Fruit fly (Drosophila melanogaster) whole organism, embryonic: Measurements from ENCODE around the gene CG31019.

Experiments
- CG12769 ChIP-seq: fragments of 200-800 bp; sonication (Bioruptor generic); optimal IDR thresholded peaks from 2 replicates; lab custom pipeline; 2019; ENCODE audit warnings: missing biosample characterization, mild to moderate bottlenecking, missing genetic modification characterization, moderate library complexity
- CG13123 ChIP-seq: fragments of 200-800 bp; sonication (Bioruptor generic); optimal IDR thresholded peaks from 2 replicates; lab custom pipeline; 2016; ENCODE audit warnings: missing biosample characterization, missing genetic modification characterization
- CG13287 ChIP-seq: fragments of 200-800 bp; sonication (Bioruptor generic); IDR thresholded peaks from 2 replicates; pipeline ENCODE4 v1.3.6; 2022; ENCODE audit warnings: missing biosample characterization, missing genetic modification characterization; ENCODE audit not compliant: partially characterized antibody
- CG13894 ChIP-seq: fragments of 200-800 bp; sonication (Bioruptor generic); optimal IDR thresholded peaks from 3 replicates; lab custom pipeline; 2018; ENCODE audit warnings: missing biosample characterization, mild to moderate bottlenecking, missing genetic modification characterization, moderate library complexity
- CG14441 ChIP-seq: fragments of 200-800 bp; sonication (Bioruptor generic); IDR thresholded peaks from 2 replicates; pipeline ENCODE4 v1.3.6; 2022; ENCODE audit warnings: missing biosample characterization, missing genetic modification characterization
- CG15514 ChIP-seq: fragments of 200-800 bp; sonication (Bioruptor generic); optimal IDR thresholded peaks from 3 replicates; lab custom pipeline; 2017; ENCODE audit warnings: missing biosample characterization, missing genetic modification characterization, mild to moderate bottlenecking, moderate library complexity, missing genetic modification reagents
- CG2120 ChIP-seq: fragments of 200-800 bp; sonication (Bioruptor generic); optimal IDR thresholded peaks from 3 replicates; lab custom pipeline; 2016; ENCODE audit warnings: missing biosample characterization, missing genetic modification characterization
- CG2678 ChIP-seq: fragments of 200-800 bp; sonication (Bioruptor generic); optimal IDR thresholded peaks from 3 replicates; lab custom pipeline; 2019; ENCODE audit warnings: missing biosample characterization, mild to moderate bottlenecking, missing genetic modification characterization, moderate library complexity
- CG2889 ChIP-seq: fragments of 200-800 bp; sonication (Bioruptor generic); IDR thresholded peaks from 3 replicates; pipeline ENCODE4 v1.3.6; 2022; ENCODE audit warnings: missing biosample characterization, missing genetic modification characterization
- CG34376 ChIP-seq: fragments of 200-800 bp; sonication (Bioruptor generic); optimal IDR thresholded peaks from 2 replicates; lab custom pipeline; 2018; ENCODE audit warnings: missing biosample characterization, mild to moderate bottlenecking, missing genetic modification characterization
- CG6689 ChIP-seq: fragments of 200-800 bp; sonication (Bioruptor generic); IDR thresholded peaks from 2 replicates; pipeline ENCODE4 v1.3.6; 2022; ENCODE audit warnings: missing biosample characterization, missing genetic modification characterization
- CG6854 ChIP-seq: fragments of 200-800 bp; sonication (Bioruptor generic); optimal IDR thresholded peaks from 3 replicates; lab custom pipeline; 2017; ENCODE audit warnings: missing biosample characterization, mild to moderate bottlenecking, missing genetic modification characterization
- CG8388 ChIP-seq: fragments of 200-800 bp; sonication (Bioruptor generic); optimal IDR thresholded peaks from 2 replicates; lab custom pipeline; 2019; ENCODE audit warnings: missing biosample characterization, mild to moderate bottlenecking, missing genetic modification characterization, moderate library complexity
- CG8478 ChIP-seq: fragments of >200 bp; optimal IDR thresholded peaks from 2 replicates; lab custom pipeline; 2018
- CG9437 ChIP-seq: fragments of 200-800 bp; sonication (Bioruptor generic); optimal IDR thresholded peaks from 2 replicates; lab custom pipeline; 2018; ENCODE audit warnings: missing biosample characterization, mild to moderate bottlenecking, missing genetic modification characterization
- CG9609 ChIP-seq: fragments of 200-800 bp; sonication (Bioruptor generic); optimal IDR thresholded peaks from 3 replicates; lab custom pipeline; 2016; ENCODE audit warnings: missing biosample characterization, missing genetic modification characterization
- CG9932 ChIP-seq: fragments of 200-800 bp; sonication (Bioruptor generic); IDR thresholded peaks from 2 replicates; pipeline ENCODE4 v1.3.6; 2022; ENCODE audit warnings: missing biosample characterization, missing genetic modification characterization
- CTCF ChIP-seq: fragments of 200-800 bp; sonication (Bioruptor generic); optimal IDR thresholded peaks from 2 replicates; lab custom pipeline; 2017; ENCODE audit warnings: missing biosample characterization, mild to moderate bottlenecking, missing genetic modification characterization, moderate library complexity
- D ChIP-seq, 2 experiments: fragments of 200-800 bp in 1 of 2; fragments of >200 bp in 1 of 2; sonication (Bioruptor generic) in 1 of 2; optimal IDR thresholded peaks; 2 replicates in 1 of 2; 3 replicates in 1 of 2; lab custom pipeline; 2017; ENCODE audit warnings: mild to moderate bottlenecking in 1 of 2, missing biosample characterization in 1 of 2, missing genetic modification characterization in 1 of 2, missing genetic modification reagents in 1 of 2
- Dad ChIP-seq: fragments of 200-800 bp; sonication (Bioruptor generic); optimal IDR thresholded peaks from 3 replicates; lab custom pipeline; 2016; ENCODE audit warnings: missing biosample characterization, missing genetic modification characterization
- Elba2 ChIP-seq: fragments of 200-800 bp; sonication (Bioruptor generic); optimal IDR thresholded peaks from 3 replicates; lab custom pipeline; 2016; ENCODE audit warnings: missing biosample characterization, missing genetic modification characterization
- Gsc ChIP-seq: fragments of 200-800 bp; sonication (Bioruptor generic); IDR thresholded peaks from 2 replicates; pipeline ENCODE4 v1.3.6; 2022; ENCODE audit warnings: missing biosample characterization, missing genetic modification characterization
- Gug ChIP-seq: fragments of 200-800 bp; sonication (Bioruptor generic); IDR thresholded peaks from 4 replicates; pipeline ENCODE4 v1.3.6; 2022; ENCODE audit warnings: missing biosample characterization, missing genetic modification characterization
- Hey ChIP-seq: fragments of 200-800 bp; sonication (Bioruptor generic); optimal IDR thresholded peaks from 3 replicates; lab custom pipeline; 2018; ENCODE audit warnings: missing biosample characterization, mild to moderate bottlenecking, missing genetic modification characterization
- HmgZ ChIP-seq: fragments of 200-800 bp; sonication (Bioruptor generic); optimal IDR thresholded peaks from 2 replicates; lab custom pipeline; 2018; ENCODE audit warnings: missing biosample characterization, mild to moderate bottlenecking, missing genetic modification characterization
- Mad ChIP-seq: fragments of 200-800 bp; sonication (Bioruptor generic); optimal IDR thresholded peaks from 2 replicates; lab custom pipeline; 2016; ENCODE audit warnings: missing biosample characterization, missing genetic modification characterization
- NFAT ChIP-seq: fragments of 200-800 bp; sonication (Bioruptor generic); IDR thresholded peaks from 2 replicates; pipeline ENCODE4 v1.3.6; 2022; ENCODE audit warnings: missing biosample characterization, missing genetic modification characterization
- abd-A ChIP-seq: fragments of 200-800 bp; sonication (Bioruptor generic); optimal IDR thresholded peaks from 3 replicates; lab custom pipeline; 2019; ENCODE audit warnings: missing biosample characterization, mild to moderate bottlenecking, missing genetic modification characterization, moderate library complexity
- dysf ChIP-seq: fragments of 200-800 bp; sonication (Bioruptor generic); IDR thresholded peaks from 3 replicates; pipeline ENCODE4 v1.3.6; 2022; ENCODE audit warnings: missing biosample characterization, missing genetic modification characterization
- exex ChIP-seq: fragments of 200-800 bp; sonication (Bioruptor generic); optimal IDR thresholded peaks from 4 replicates; lab custom pipeline; 2018; ENCODE audit warnings: missing biosample characterization, mild to moderate bottlenecking, missing genetic modification characterization, moderate library complexity
- grn ChIP-seq: fragments of 200-800 bp; sonication (Bioruptor generic); optimal IDR thresholded peaks from 3 replicates; lab custom pipeline; 2017; ENCODE audit warnings: missing biosample characterization, missing genetic modification characterization
- h ChIP-seq: fragments of >200 bp; optimal IDR thresholded peaks from 2 replicates; lab custom pipeline; 2017
- insv ChIP-seq, 2 experiments: fragments of 200-800 bp; sonication (Bioruptor generic); optimal IDR thresholded peaks; 3 replicates each; lab custom pipeline; 2016 to 2018; ENCODE audit warnings: missing biosample characterization in 2 of 2, missing genetic modification characterization in 2 of 2
- kah ChIP-seq: fragments of 200-800 bp; sonication (Bioruptor generic); optimal IDR thresholded peaks from 2 replicates; lab custom pipeline; 2018; ENCODE audit warnings: missing biosample characterization, mild to moderate bottlenecking, missing genetic modification characterization
- lab ChIP-seq: fragments of 200-800 bp; sonication (Bioruptor generic); optimal IDR thresholded peaks from 3 replicates; lab custom pipeline; 2017; ENCODE audit warnings: missing biosample characterization, missing genetic modification characterization, mild to moderate bottlenecking, moderate library complexity, missing genetic modification reagents
- lola ChIP-seq, 3 experiments: fragments of >200 bp in 2 of 3; fragments of 200-800 bp in 1 of 3; sonication (Bioruptor generic) in 1 of 3; optimal IDR thresholded peaks; 2 replicates each; lab custom pipeline; 2017 to 2019; ENCODE audit warnings: missing biosample characterization in 3 of 3, missing genetic modification characterization in 3 of 3, mild to moderate bottlenecking in 1 of 3, moderate library complexity in 1 of 3
- mirr ChIP-seq: fragments of 200-800 bp; sonication (Bioruptor generic); optimal IDR thresholded peaks from 3 replicates; lab custom pipeline; 2018; ENCODE audit warnings: missing biosample characterization, mild to moderate bottlenecking, missing genetic modification characterization
- onecut ChIP-seq: fragments of 200-800 bp; sonication (Bioruptor generic); IDR thresholded peaks from 2 replicates; pipeline ENCODE4 v1.3.6; 2022; ENCODE audit warnings: missing biosample characterization, missing genetic modification characterization
- org-1 ChIP-seq: fragments of 200-800 bp; sonication (Bioruptor generic); optimal IDR thresholded peaks from 2 replicates; lab custom pipeline; 2017; ENCODE audit warnings: missing biosample characterization, missing genetic modification characterization
- pzg ChIP-seq: fragments of 200-800 bp; sonication (Bioruptor generic); optimal IDR thresholded peaks from 3 replicates; lab custom pipeline; 2018; ENCODE audit warnings: missing biosample characterization, mild to moderate bottlenecking, missing genetic modification characterization, moderate library complexity
- sisA ChIP-seq: fragments of 200-800 bp; sonication (Bioruptor generic); IDR thresholded peaks from 2 replicates; pipeline ENCODE4 v1.3.6; 2022; ENCODE audit warnings: missing biosample characterization, missing genetic modification characterization
- slp2 ChIP-seq: fragments of 200-800 bp; sonication (Bioruptor generic); optimal IDR thresholded peaks from 2 replicates; lab custom pipeline; 2016; ENCODE audit warnings: missing biosample characterization, missing genetic modification characterization
- stc ChIP-seq: fragments of 200-800 bp; sonication (Bioruptor generic); IDR thresholded peaks from 2 replicates; pipeline ENCODE4 v1.3.6; 2022; ENCODE audit warnings: missing biosample characterization, missing genetic modification characterization
- sug ChIP-seq: fragments of 200-800 bp; optimal IDR thresholded peaks from 2 replicates; lab custom pipeline; 2019; ENCODE audit warnings: missing biosample characterization, mild to moderate bottlenecking, missing genetic modification characterization, moderate library complexity
- unpg ChIP-seq: fragments of 200-800 bp; sonication (Bioruptor generic); optimal IDR thresholded peaks from 3 replicates; lab custom pipeline; 2018; ENCODE audit warnings: missing biosample characterization, mild to moderate bottlenecking, missing genetic modification characterization, moderate library complexity

CG31019 gene

dm6 chr3R:30590237-30590636, 6.6 kb upstream of the CG31019 start (continued):
- no peak for TF ChIP-seq Dad (GFP tag; lab: Kevin White, UChicago)
- TF ChIP-seq stc (GFP tag; lab: Robert Waterston, UW): no peak
- no peak for TF ChIP-seq org-1 (GFP tag; lab: Kevin White, UChicago)

- no peak for TF ChIP-seq lab (GFP tag; lab: Kevin White, UChicago)
- no peak for TF ChIP-seq insv (GFP tag; optimal IDR thresholded peaks at IDR 0.05; lab: Kevin White, UChicago)
- no peak for TF ChIP-seq CG8478 (lab: Kevin White, UChicago)
- TF ChIP-seq CG9437 (GFP tag; lab: Kevin White, UChicago): no peak
- no peak for TF ChIP-seq Hey (tag; lab: Kevin White, UChicago)
- no peak for TF ChIP-seq sisA (GFP tag; lab: Robert Waterston, UW)
- no peak for TF ChIP-seq CG6689 (GFP tag; lab: Robert Waterston, UW)
- TF ChIP-seq CG13894 (tag; lab: Kevin White, UChicago): no peak
- no peak for TF ChIP-seq CG6854 (GFP tag; lab: Kevin White, UChicago)
- no peak for TF ChIP-seq CTCF
- no peak for TF ChIP-seq Gsc (GFP tag; lab: Robert Waterston, UW)
- TF ChIP-seq sug (tag; lab: Kevin White, UChicago): no peak
- no peak for TF ChIP-seq Mad
- no peak for TF ChIP-seq CG2120
- TF ChIP-seq CG13287: no peak
Measured at dm6 chr3R:30590845-30591244, 6.0 kb upstream of the CG31019 start.

- no peak for TF ChIP-seq unpg
- TF ChIP-seq pzg (GFP tag; lab: Kevin White, UChicago): no peak
- peak; percentile 41 for TF ChIP-seq CG15514 (GFP tag; lab: Kevin White, UChicago)
- TF ChIP-seq exex (tag; lab: Kevin White, UChicago): peak; percentile 79
- TF ChIP-seq CG13894 (tag; lab: Kevin White, UChicago): peak; percentile 25
- TF ChIP-seq CG2889 (GFP tag; lab: Robert Waterston, UW): 0 out of 3 replicates have a peak, but pooled peaks have one; percentile 39
- no peak for TF ChIP-seq h
- TF ChIP-seq CG14441 (GFP tag; lab: Robert Waterston, UW): no peak
- TF ChIP-seq NFAT (GFP tag; lab: Robert Waterston, UW): no peak
- TF ChIP-seq CG34376 (GFP tag; lab: Kevin White, UChicago): peak; percentile 50
- TF ChIP-seq CG9609 (GFP tag; lab: Kevin White, UChicago): no peak
- no peak for TF ChIP-seq Gug (GFP tag; lab: Robert Waterston, UW)
- no peak for TF ChIP-seq HmgZ (tag; lab: Kevin White, UChicago)
- TF ChIP-seq dysf: 0 out of 3 replicates have a peak, but pooled peaks have one; percentile 7
- TF ChIP-seq abd-A (tag; lab: Kevin White, UChicago): no peak
- TF ChIP-seq CG9932: no peak
- no peak for TF ChIP-seq CG8388
- TF ChIP-seq CG13123 (GFP tag; lab: Kevin White, UChicago): no peak
- TF ChIP-seq sug (tag; lab: Kevin White, UChicago): peak; percentile 58
- no peak for TF ChIP-seq grn (GFP tag; lab: Kevin White, UChicago)
- TF ChIP-seq slp2: no peak
- TF ChIP-seq D (optimal IDR thresholded peaks at IDR 0.05; lab: Kevin White, UChicago): no peak
- TF ChIP-seq D (GFP tag; optimal IDR thresholded peaks at IDR 0.05; lab: Kevin White, UChicago): no peak
- no peak for TF ChIP-seq lola (GFP tag; optimal IDR thresholded peaks at IDR 0.05; lab: Kevin White, UChicago)
- TF ChIP-seq mirr (GFP tag; lab: Kevin White, UChicago): peak; percentile 24
- TF ChIP-seq kah: no peak
- peak; percentile 9 for TF ChIP-seq CG2678 (tag; lab: Kevin White, UChicago)
- TF ChIP-seq CG12769: no peak
- TF ChIP-seq Elba2: no peak
- TF ChIP-seq onecut: no peak
Measured at dm6 chr3R:30592733-30593132, 4.1 kb upstream of the CG31019 start.
